Worm (Caenorhabditis elegans) whole organism, young adult: ENCODE measurements around the gene ceh-27.

Source experiments
- B0261.1 ChIP-seq: sonication (generic microtip); optimal IDR thresholded peaks from 2 replicates; lab custom pipeline; 2016; ENCODE audit warnings: mild to moderate bottlenecking, missing genetic modification characterization, moderate library complexity, missing compliant biosample characterization
- F33H1.4 ChIP-seq: fragments of 200-800 bp; sonication (Bioruptor generic); IDR thresholded peaks from 2 replicates; pipeline ENCODE4 v1.3.6; 2022; ENCODE audit warnings: missing genetic modification reagents, missing genetic modification characterization, missing compliant biosample characterization
- F39B2.1 ChIP-seq: fragments of 200-800 bp; sonication (Bioruptor generic); IDR thresholded peaks from 2 replicates; pipeline ENCODE4 v1.3.6; 2022; ENCODE audit warnings: missing genetic modification reagents, missing genetic modification characterization, missing compliant biosample characterization
- F52B5.7 ChIP-seq: sonication (generic microtip); optimal IDR thresholded peaks from 2 replicates; lab custom pipeline; 2016; ENCODE audit warnings: mild to moderate bottlenecking, missing genetic modification characterization, missing compliant biosample characterization
- F55B11.4 ChIP-seq: sonication (generic microtip); optimal IDR thresholded peaks from 2 replicates; lab custom pipeline; 2016; ENCODE audit warnings: missing compliant biosample characterization, missing genetic modification characterization, borderline replicate concordance; ENCODE audit not compliant: insufficient read depth
- F57A8.1 ChIP-seq: fragments of 200-800 bp; sonication (Bioruptor generic); optimal IDR thresholded peaks from 2 replicates; lab custom pipeline; 2018; ENCODE audit warnings: mild to moderate bottlenecking, missing genetic modification characterization, moderate library complexity, missing compliant biosample characterization
- K12H6.12 ChIP-seq: fragments of 200-800 bp; sonication (Bioruptor generic); optimal IDR thresholded peaks from 2 replicates; lab custom pipeline; 2018; ENCODE audit warnings: mild to moderate bottlenecking, missing genetic modification characterization, missing compliant biosample characterization
- Y53G8AR.9 ChIP-seq: fragments of 200-800 bp; sonication (Bioruptor generic); conservative IDR thresholded peaks from 2 replicates; pipeline ENCODE4 v1.3.6; 2022; ENCODE audit warnings: missing genetic modification reagents, missing genetic modification characterization, missing compliant biosample characterization
- Y67H2A.10 ChIP-seq: fragments of 200-800 bp; sonication (Bioruptor generic); conservative IDR thresholded peaks from 2 replicates; pipeline ENCODE4 v1.3.6; 2022; ENCODE audit warnings: missing genetic modification reagents, missing genetic modification characterization, missing compliant biosample characterization
- Y95B8A.8 ChIP-seq: fragments of 200-800 bp; sonication (Bioruptor generic); IDR thresholded peaks from 2 replicates; pipeline ENCODE4 v1.3.6; 2022; ENCODE audit warnings: missing genetic modification reagents, missing genetic modification characterization, missing compliant biosample characterization
- attf-3 ChIP-seq: fragments of 200-800 bp; sonication (Bioruptor generic); conservative IDR thresholded peaks from 2 replicates; pipeline ENCODE4 v1.3.6; 2022; ENCODE audit warnings: missing genetic modification reagents, missing genetic modification characterization, missing compliant biosample characterization
- bed-2 ChIP-seq: fragments of 200-800 bp; sonication (Bioruptor generic); IDR thresholded peaks from 2 replicates; pipeline ENCODE4 v1.3.6; 2022; ENCODE audit warnings: missing genetic modification reagents, missing genetic modification characterization, missing compliant biosample characterization
- ceh-79 ChIP-seq: sonication (generic microtip); optimal IDR thresholded peaks from 2 replicates; lab custom pipeline; 2017; ENCODE audit warnings: mild to moderate bottlenecking, missing genetic modification characterization, missing compliant biosample characterization
- dpl-1 ChIP-seq: fragments of 150-350 bp; optimal IDR thresholded peaks from 2 replicates; lab custom pipeline; 2014; ENCODE audit warnings: missing biosample characterization, missing genetic modification reagents, missing genetic modification characterization
- efl-1 ChIP-seq: fragments of 150-350 bp; optimal IDR thresholded peaks from 2 replicates; lab custom pipeline; 2014; ENCODE audit warnings: missing biosample characterization, missing genetic modification reagents, missing genetic modification characterization
- egl-18 ChIP-seq: fragments of 200-800 bp; sonication (Bioruptor generic); IDR thresholded peaks from 2 replicates; pipeline ENCODE4 v1.3.6; 2022; ENCODE audit warnings: missing genetic modification reagents, missing genetic modification characterization, missing compliant biosample characterization
- ekl-4 ChIP-seq: fragments of 200-800 bp; sonication (Bioruptor generic); IDR thresholded peaks from 2 replicates; pipeline ENCODE4 v1.3.6; 2022; ENCODE audit warnings: missing genetic modification reagents, missing genetic modification characterization, missing compliant biosample characterization
- hsf-1 ChIP-seq: fragments of 200-800 bp; sonication (Bioruptor generic); IDR thresholded peaks from 2 replicates; pipeline ENCODE4 v1.3.6; 2022; ENCODE audit warnings: missing genetic modification reagents, missing genetic modification characterization, missing compliant biosample characterization
- lin-35 ChIP-seq, 3 experiments: fragments of 150-350 bp in 2 of 3; sonication (generic microtip) in 1 of 3; optimal IDR thresholded peaks; 2 replicates each; lab custom pipeline; 2014 to 2018; ENCODE audit warnings: missing biosample characterization in 3 of 3, missing genetic modification characterization in 3 of 3, missing genetic modification reagents in 3 of 3
- lin-54 ChIP-seq: fragments of 200-800 bp; sonication (Bioruptor generic); optimal IDR thresholded peaks from 2 replicates; lab custom pipeline; 2018; ENCODE audit warnings: mild to moderate bottlenecking, missing genetic modification characterization, missing compliant biosample characterization
- lsy-27 ChIP-seq: sonication (generic microtip); optimal IDR thresholded peaks from 2 replicates; lab custom pipeline; 2017; ENCODE audit warnings: missing genetic modification characterization, mild to moderate bottlenecking, missing compliant biosample characterization, antibody characterized with exemption, missing genotype, borderline replicate concordance; ENCODE audit not compliant: insufficient read depth
- madf-3 ChIP-seq: fragments of 200-800 bp; sonication (Bioruptor generic); IDR thresholded peaks from 2 replicates; pipeline ENCODE4 v1.3.6; 2022; ENCODE audit warnings: missing genetic modification reagents, missing genetic modification characterization, missing compliant biosample characterization
- mel-28 ChIP-seq: sonication (generic microtip); optimal IDR thresholded peaks from 2 replicates; lab custom pipeline; 2016; ENCODE audit warnings: borderline replicate concordance, mild to moderate bottlenecking, missing genetic modification characterization, missing compliant biosample characterization
- nfya-2 ChIP-seq: fragments of 200-800 bp; sonication (Bioruptor generic); IDR thresholded peaks from 2 replicates; pipeline ENCODE4 v1.3.6; 2022; ENCODE audit warnings: missing genetic modification reagents, missing genetic modification characterization, missing compliant biosample characterization
- nfyb-1 ChIP-seq: fragments of 200-800 bp; sonication (Bioruptor generic); IDR thresholded peaks from 2 replicates; pipeline ENCODE4 v1.3.6; 2022; ENCODE audit warnings: missing genetic modification reagents, missing genetic modification characterization, missing compliant biosample characterization
- nhr-120 ChIP-seq: fragments of 200-800 bp; sonication (Bioruptor generic); IDR thresholded peaks from 2 replicates; pipeline ENCODE4 v1.3.6; 2022; ENCODE audit warnings: missing genetic modification characterization, missing compliant biosample characterization
- nhr-27 ChIP-seq: fragments of 200-800 bp; sonication (Bioruptor generic); optimal IDR thresholded peaks from 2 replicates; lab custom pipeline; 2018; ENCODE audit warnings: mild to moderate bottlenecking, missing genetic modification characterization, moderate library complexity, missing compliant biosample characterization
- repo-1 ChIP-seq: sonication (generic microtip); optimal IDR thresholded peaks from 2 replicates; lab custom pipeline; 2017; ENCODE audit warnings: mild to moderate bottlenecking, missing genetic modification characterization, missing compliant biosample characterization
- sdz-38 ChIP-seq: sonication (generic microtip); optimal IDR thresholded peaks from 2 replicates; lab custom pipeline; 2016; ENCODE audit warnings: missing genotype, missing genetic modification characterization, missing compliant biosample characterization
- snpc-1.3 ChIP-seq: sonication (generic microtip); optimal IDR thresholded peaks from 2 replicates; lab custom pipeline; 2017; ENCODE audit warnings: missing genetic modification characterization, mild to moderate bottlenecking, missing compliant biosample characterization, antibody characterized with exemption, moderate library complexity, missing genotype, missing genetic modification reagents; ENCODE audit not compliant: insufficient read depth
- snpc-4 ChIP-seq, 5 experiments: fragments of 150-350 bp in 1 of 5; sonication (generic microtip) in 4 of 5; optimal IDR thresholded peaks; 2 replicates each; lab custom pipeline; 2014 to 2018; ENCODE audit warnings: missing genetic modification characterization in 5 of 5, missing biosample characterization in 3 of 5, antibody characterized with exemption in 2 of 5, mild to moderate bottlenecking in 2 of 5, missing compliant biosample characterization in 2 of 5, missing genotype in 2 of 5, moderate library complexity in 2 of 5, missing genetic modification reagents in 1 of 5
- sptf-2 ChIP-seq: fragments of 200-800 bp; sonication (Bioruptor generic); optimal IDR thresholded peaks from 2 replicates; lab custom pipeline; 2018; ENCODE audit warnings: mild to moderate bottlenecking, missing genetic modification characterization, missing compliant biosample characterization
- unc-130 ChIP-seq: sonication (generic microtip); optimal IDR thresholded peaks from 2 replicates; lab custom pipeline; 2016; ENCODE audit warnings: missing genetic modification reagents, missing genetic modification characterization, missing compliant biosample characterization
- xnd-1 ChIP-seq: sonication (generic microtip); optimal IDR thresholded peaks from 2 replicates; lab custom pipeline; 2016; ENCODE audit warnings: missing genotype, missing genetic modification reagents, missing genetic modification characterization, missing compliant biosample characterization
- zfh-2 ChIP-seq: fragments of 200-800 bp; sonication (Bioruptor generic); conservative IDR thresholded peaks from 2 replicates; pipeline ENCODE4 v1.3.6; 2022; ENCODE audit warnings: missing genetic modification reagents, missing genetic modification characterization, missing compliant biosample characterization
- zim-3 ChIP-seq: sonication (generic microtip); optimal IDR thresholded peaks from 2 replicates; lab custom pipeline; 2017; ENCODE audit warnings: mild to moderate bottlenecking, missing genetic modification characterization, moderate library complexity, missing compliant biosample characterization
- ztf-18 ChIP-seq: sonication (generic microtip); optimal IDR thresholded peaks from 2 replicates; lab custom pipeline; 2016; ENCODE audit warnings: missing genotype, mild to moderate bottlenecking, missing genetic modification characterization, missing compliant biosample characterization
- ztf-26 ChIP-seq: sonication (generic microtip); optimal IDR thresholded peaks from 2 replicates; lab custom pipeline; 2017; ENCODE audit warnings: missing genetic modification characterization, missing compliant biosample characterization
- ztf-28 ChIP-seq: fragments of 200-800 bp; sonication (Bioruptor generic); IDR thresholded peaks from 2 replicates; pipeline ENCODE4 v1.3.6; 2022; ENCODE audit warnings: missing genetic modification reagents, missing genetic modification characterization, missing compliant biosample characterization

The ceh-27 gene

ce11 chrV:11704658-11705057, 39.8 kb upstream of the ceh-27 start:
- TF ChIP-seq repo-1 (tag; lab: Kevin White, UChicago) (no peak), F55B11.4 (tag; lab: Kevin White, UChicago) (no peak), zim-3 (no peak), unc-130 (GFP tag; lab: Kevin White, UChicago) (no peak), lsy-27 (no peak), ztf-18 (no peak), xnd-1 (no peak)

ce11 chrV:11697482-11697881, 32.6 kb upstream of the ceh-27 start:
- TF ChIP-seq snpc-4 (GFP tag; optimal IDR thresholded peaks at IDR 0.05; lab: Kevin White, UChicago) (no peak), snpc-4 (tag; optimal IDR thresholded peaks at IDR 0.05; lab: Kevin White, UChicago) (no peak), lin-54 (no peak), madf-3 (GFP tag; lab: Robert Waterston, UW) (no peak), sptf-2 (no peak), nfya-2 (GFP tag; lab: Robert Waterston, UW) (no peak), mel-28 (no peak), ztf-28 (GFP tag; lab: Robert Waterston, UW) (no peak), Y53G8AR.9 (GFP tag; lab: Robert Waterston, UW) (no peak), B0261.1 (tag; lab: Kevin White, UChicago) (no peak), Y67H2A.10 (no peak), ekl-4 (GFP tag; lab: Robert Waterston, UW) (no peak), hsf-1 (GFP tag; lab: Robert Waterston, UW) (no peak), efl-1 (GFP tag; lab: Kevin White, UChicago) (no peak), nhr-120 (GFP tag; lab: Robert Waterston, UW) (no peak), lin-35 (GFP tag; optimal IDR thresholded peaks at IDR 0.05; lab: Kevin White, UChicago) (no peak), sdz-38 (tag; lab: Kevin White, UChicago) (no peak), Y95B8A.8 (GFP tag; lab: Robert Waterston, UW) (no peak), attf-3 (no peak), dpl-1 (no peak), lsy-27 (no peak)

- TF ChIP-seq attf-3 = no peak
- TF ChIP-seq F39B2.1 = no peak
- TF ChIP-seq mel-28 = no peak
- TF ChIP-seq zfh-2 (GFP tag; lab: Robert Waterston, UW) = no peak
- no peak for TF ChIP-seq nhr-27
- TF ChIP-seq F52B5.7 (tag; lab: Kevin White, UChicago) = no peak
- no peak for TF ChIP-seq bed-2 (GFP tag; lab: Robert Waterston, UW)
- TF ChIP-seq K12H6.12 = no peak
- no peak for TF ChIP-seq nfya-2 (GFP tag; lab: Robert Waterston, UW)
- TF ChIP-seq ztf-26 (tag; lab: Kevin White, UChicago) = no peak
- no peak for TF ChIP-seq egl-18
- no peak for TF ChIP-seq ceh-79 (tag; lab: Kevin White, UChicago)
- TF ChIP-seq F57A8.1 = no peak
- no peak for TF ChIP-seq unc-130 (GFP tag; lab: Kevin White, UChicago)
- no peak for TF ChIP-seq snpc-1.3 (tag; lab: Kevin White, UChicago)
- no peak for TF ChIP-seq nfyb-1 (GFP tag; lab: Robert Waterston, UW)
- TF ChIP-seq F33H1.4 (GFP tag; lab: Robert Waterston, UW) = no peak
Observed at ce11 chrV:11695597-11695996, 30.7 kb upstream of the ceh-27 start, which contains the start of gene W05E10.5. Gene W05E10.5 (minus strand): TSS chrV:11695697.
